Worm (Caenorhabditis elegans) whole organism, L4 larva: ENCODE measurements around the gene nhr-139.
A peak's percentile ranks its signal among the peaks of the same experiment; 100 is the strongest.

Experiments
- D1046.2 ChIP-seq: fragments of 200-800 bp; sonication (Bioruptor generic); IDR thresholded peaks from 2 replicates; pipeline ENCODE4 v1.3.6; 2022; ENCODE audit warnings: missing genetic modification characterization, missing compliant biosample characterization
- F37D6.2 ChIP-seq: sonication (generic microtip); optimal IDR thresholded peaks from 2 replicates; lab custom pipeline; 2016; ENCODE audit warnings: mild to moderate bottlenecking, missing genetic modification characterization, missing compliant biosample characterization
- R02D3.7 ChIP-seq: fragments of 150-350 bp; sonication (generic microtip); optimal IDR thresholded peaks from 3 replicates; lab custom pipeline; 2014; ENCODE audit warnings: missing biosample characterization, missing genetic modification characterization
- T20F7.1 ChIP-seq: fragments of 200-800 bp; sonication (Bioruptor generic); optimal IDR thresholded peaks from 2 replicates; lab custom pipeline; 2018; ENCODE audit warnings: mild to moderate bottlenecking, missing genetic modification characterization, missing compliant biosample characterization
- Y48G9A.11 ChIP-seq: fragments of 200-800 bp; sonication (Bioruptor generic); IDR thresholded peaks from 2 replicates; pipeline ENCODE4 v1.3.6; 2022; ENCODE audit warnings: missing genetic modification reagents, missing genetic modification characterization, missing compliant biosample characterization
- ZK337.2 ChIP-seq: fragments of 200-800 bp; sonication (Bioruptor generic); IDR thresholded peaks from 2 replicates; pipeline ENCODE4 v1.3.6; 2022; ENCODE audit warnings: missing genetic modification reagents, missing genetic modification characterization, missing compliant biosample characterization
- aha-1 ChIP-seq: fragments of 150-350 bp; peaks from one replicate; lab custom pipeline; 2014; ENCODE audit warnings: missing biosample characterization, missing genetic modification characterization
- ceh-20 ChIP-seq: fragments of 200-800 bp; sonication (Bioruptor generic); IDR thresholded peaks from 2 replicates; pipeline ENCODE4 v1.3.6; 2022; ENCODE audit warnings: missing genetic modification reagents, missing genetic modification characterization, missing compliant biosample characterization
- ceh-28 ChIP-seq: fragments of 150-350 bp; optimal IDR thresholded peaks from 2 replicates; lab custom pipeline; 2014; ENCODE audit warnings: missing biosample characterization, missing genetic modification reagents, missing genetic modification characterization
- ceh-32 ChIP-seq: sonication (generic microtip); optimal IDR thresholded peaks from 2 replicates; lab custom pipeline; 2016; ENCODE audit warnings: mild to moderate bottlenecking, missing genetic modification characterization, missing compliant biosample characterization; ENCODE audit not compliant: poor library complexity
- ceh-62 ChIP-seq: sonication (generic microtip); optimal IDR thresholded peaks from 2 replicates; lab custom pipeline; 2017; ENCODE audit warnings: missing biosample characterization, missing genetic modification characterization
- ceh-82 ChIP-seq: sonication (generic microtip); optimal IDR thresholded peaks from 2 replicates; lab custom pipeline; 2017; ENCODE audit warnings: missing biosample characterization, missing genetic modification characterization
- ces-1 ChIP-seq: fragments of 150-350 bp; sonication (generic microtip); optimal IDR thresholded peaks from 4 replicates; lab custom pipeline; 2014; ENCODE audit warnings: missing biosample characterization, missing genetic modification reagents, missing genetic modification characterization
- cey-2 ChIP-seq: sonication (generic microtip); optimal IDR thresholded peaks from 3 replicates; lab custom pipeline; 2017; ENCODE audit warnings: missing genetic modification characterization, mild to moderate bottlenecking, missing compliant biosample characterization, antibody characterized with exemption, borderline replicate concordance; ENCODE audit not compliant: insufficient read depth
- daf-12 ChIP-seq: fragments of 150-350 bp; optimal IDR thresholded peaks from 2 replicates; lab custom pipeline; 2014; ENCODE audit warnings: missing biosample characterization, missing genetic modification reagents, missing genetic modification characterization
- daf-16 ChIP-seq, 3 experiments: sonication (generic microtip); optimal IDR thresholded peaks; 2 replicates each; lab custom pipeline; 2016 to 2017; ENCODE audit warnings: missing genetic modification characterization in 3 of 3, missing genetic modification reagents in 3 of 3, mild to moderate bottlenecking in 2 of 3, missing compliant biosample characterization in 2 of 3, missing biosample characterization in 1 of 3, moderate library complexity in 1 of 3
- daf-19 ChIP-seq: fragments of 200-800 bp; sonication (Bioruptor generic); conservative IDR thresholded peaks from 2 replicates; pipeline ENCODE4 v1.3.6; 2022; ENCODE audit warnings: missing genetic modification characterization, missing compliant biosample characterization
- dmd-6 ChIP-seq: fragments of 200-800 bp; sonication (Bioruptor generic); IDR thresholded peaks from 2 replicates; pipeline ENCODE4 v1.3.6; 2022; ENCODE audit warnings: missing genetic modification reagents, missing genetic modification characterization, missing compliant biosample characterization
- dmd-9 ChIP-seq: fragments of 200-800 bp; sonication (Bioruptor generic); IDR thresholded peaks from 2 replicates; pipeline ENCODE4 v1.3.6; 2022; ENCODE audit warnings: missing genetic modification reagents, missing genetic modification characterization, missing compliant biosample characterization
- dpl-1 ChIP-seq: fragments of 150-350 bp; optimal IDR thresholded peaks from 2 replicates; lab custom pipeline; 2014; ENCODE audit warnings: missing biosample characterization, missing genetic modification reagents, missing genetic modification characterization
- dve-1 ChIP-seq: sonication (generic microtip); optimal IDR thresholded peaks from 2 replicates; lab custom pipeline; 2017; ENCODE audit warnings: antibody characterized with exemption, mild to moderate bottlenecking, missing genetic modification characterization, missing compliant biosample characterization; ENCODE audit not compliant: insufficient read depth
- egl-43 ChIP-seq: fragments of 200-800 bp; sonication (Bioruptor generic); IDR thresholded peaks from 2 replicates; pipeline ENCODE4 v1.3.6; 2022; ENCODE audit warnings: missing genetic modification reagents, missing genetic modification characterization, missing compliant biosample characterization
- hlh-11 ChIP-seq: fragments of 200-800 bp; sonication (Bioruptor generic); optimal IDR thresholded peaks from 2 replicates; lab custom pipeline; 2018; ENCODE audit warnings: mild to moderate bottlenecking, missing genetic modification characterization, missing compliant biosample characterization
- lim-7 ChIP-seq: fragments of 200-800 bp; sonication (Bioruptor generic); IDR thresholded peaks from 2 replicates; pipeline ENCODE4 v1.3.6; 2022; ENCODE audit warnings: missing genetic modification characterization, missing compliant biosample characterization
- lin-1 ChIP-seq: fragments of 200-800 bp; sonication (Bioruptor generic); IDR thresholded peaks from 2 replicates; pipeline ENCODE4 v1.3.6; 2022; ENCODE audit warnings: missing genetic modification reagents, missing genetic modification characterization, missing compliant biosample characterization
- lir-3 ChIP-seq: sonication (generic microtip); optimal IDR thresholded peaks from 2 replicates; lab custom pipeline; 2016; ENCODE audit warnings: mild to moderate bottlenecking, missing genetic modification characterization, missing compliant biosample characterization
- lsy-2 ChIP-seq, 2 experiments: fragments of 150-350 bp in 1 of 2; sonication (generic microtip) in 1 of 2; optimal IDR thresholded peaks; 2 replicates each; lab custom pipeline; 2014 to 2017; ENCODE audit warnings: missing biosample characterization in 2 of 2, missing genetic modification characterization in 2 of 2
- madf-5 ChIP-seq, 2 experiments: fragments of 200-800 bp; sonication (Bioruptor generic); IDR thresholded peaks; 2 replicates each; pipeline ENCODE4 v1.3.6; 2022; ENCODE audit warnings: missing compliant biosample characterization in 2 of 2, missing genetic modification characterization in 2 of 2
- mep-1 ChIP-seq: fragments of 150-350 bp; sonication (generic microtip); optimal IDR thresholded peaks from 3 replicates; lab custom pipeline; 2014; ENCODE audit warnings: missing biosample characterization, missing genetic modification characterization
- mes-2 ChIP-seq: sonication (generic microtip); optimal IDR thresholded peaks from 2 replicates; lab custom pipeline; 2016; ENCODE audit warnings: missing genotype, mild to moderate bottlenecking, missing genetic modification characterization, missing compliant biosample characterization; ENCODE audit not compliant: poor library complexity, severe bottlenecking
- mxl-3 ChIP-seq: fragments of 200-800 bp; sonication (Bioruptor generic); optimal IDR thresholded peaks from 2 replicates; lab custom pipeline; 2018; ENCODE audit warnings: mild to moderate bottlenecking, missing genetic modification characterization, missing compliant biosample characterization
- nhr-10 ChIP-seq: fragments of 150-350 bp; optimal IDR thresholded peaks from 2 replicates; lab custom pipeline; 2014; ENCODE audit warnings: missing biosample characterization, missing genetic modification characterization
- nhr-102 ChIP-seq: sonication (generic microtip); optimal IDR thresholded peaks from 2 replicates; lab custom pipeline; 2016; ENCODE audit warnings: mild to moderate bottlenecking, missing genetic modification characterization, moderate library complexity, missing compliant biosample characterization
- nhr-28 ChIP-seq: fragments of 150-350 bp; optimal IDR thresholded peaks from 2 replicates; lab custom pipeline; 2014; ENCODE audit warnings: missing biosample characterization, missing genetic modification characterization
- nhr-6 ChIP-seq: fragments of 150-350 bp; optimal IDR thresholded peaks from 2 replicates; lab custom pipeline; 2014; ENCODE audit warnings: missing biosample characterization, missing genetic modification characterization
- pha-4 ChIP-seq, 2 experiments: fragments of 150-350 bp in 1 of 2; fragments of 200-800 bp in 1 of 2; sonication (Bioruptor generic) in 1 of 2; IDR thresholded peaks in 1 of 2; optimal IDR thresholded peaks in 1 of 2; 2 replicates each; pipeline versions ENCODE4 v1.3.6 to Lab custom; 2014 to 2022; ENCODE audit warnings: missing genetic modification characterization in 2 of 2, missing genetic modification reagents in 2 of 2, missing biosample characterization in 1 of 2, missing compliant biosample characterization in 1 of 2
- php-3 ChIP-seq: fragments of 200-800 bp; sonication (Bioruptor generic); IDR thresholded peaks from 2 replicates; pipeline ENCODE4 v1.3.6; 2022; ENCODE audit warnings: missing genetic modification reagents, missing genetic modification characterization, missing compliant biosample characterization
- snpc-4 ChIP-seq: fragments of 150-350 bp; optimal IDR thresholded peaks from 2 replicates; lab custom pipeline; 2014; ENCODE audit warnings: missing biosample characterization, missing genetic modification characterization
- spr-1 ChIP-seq: sonication (generic microtip); optimal IDR thresholded peaks from 2 replicates; lab custom pipeline; 2016; ENCODE audit warnings: mild to moderate bottlenecking, missing genetic modification characterization, missing compliant biosample characterization
- spr-3 ChIP-seq: fragments of 200-800 bp; sonication (Bioruptor generic); optimal IDR thresholded peaks from 2 replicates; lab custom pipeline; 2018; ENCODE audit warnings: mild to moderate bottlenecking, missing genetic modification characterization, missing compliant biosample characterization
- tra-1 ChIP-seq: fragments of 200-800 bp; sonication (Bioruptor generic); IDR thresholded peaks from 2 replicates; pipeline ENCODE4 v1.3.6; 2022; ENCODE audit warnings: missing genetic modification reagents, missing genetic modification characterization, missing compliant biosample characterization
- unc-62 ChIP-seq, 3 experiments: fragments of 150-350 bp in 1 of 3; sonication (generic microtip); optimal IDR thresholded peaks in 2 of 3; peaks in 1 of 3; 1 replicate in 1 of 3; 2 replicates in 2 of 3; lab custom pipeline; 2014 to 2017; ENCODE audit warnings: missing biosample characterization in 3 of 3, missing genetic modification characterization in 3 of 3, missing genetic modification reagents in 3 of 3, missing genotype in 1 of 3
- vab-7 ChIP-seq: fragments of 200-800 bp; sonication (Bioruptor generic); IDR thresholded peaks from 2 replicates; pipeline ENCODE4 v1.3.6; 2022; ENCODE audit warnings: missing genetic modification reagents, missing genetic modification characterization, missing compliant biosample characterization
- zag-1 ChIP-seq: fragments of 150-350 bp; optimal IDR thresholded peaks from 2 replicates; lab custom pipeline; 2014; ENCODE audit warnings: missing biosample characterization, missing genetic modification characterization
- zfp-2 ChIP-seq: sonication (generic microtip); optimal IDR thresholded peaks from 2 replicates; lab custom pipeline; 2016; ENCODE audit warnings: mild to moderate bottlenecking, missing genetic modification characterization, missing compliant biosample characterization
- ztf-11 ChIP-seq: fragments of 150-350 bp; optimal IDR thresholded peaks from 2 replicates; lab custom pipeline; 2014; ENCODE audit warnings: missing biosample characterization, missing genetic modification characterization

The nhr-139 gene

ce11 chrV:6997041-6997552 is 9.5 kb upstream of the nhr-139 start, which contains the start of gene nhr-107:
Gene nhr-107, minus strand, starts transcription at chrV:6997091.
- peak; percentile 24 for TF ChIP-seq dve-1 (tag; lab: Kevin White, UChicago)
- TF ChIP-seq dmd-9 (GFP tag; lab: Robert Waterston, UW), result no peak
- no peak for TF ChIP-seq ceh-20 (GFP tag; lab: Robert Waterston, UW)
- TF ChIP-seq ztf-11 (tag; lab: Kevin White, UChicago), result no peak
- peak in 1 of 2 experiments; percentile 19 for TF ChIP-seq lsy-2 (tag; optimal IDR thresholded peaks at IDR 0.05; lab: Kevin White, UChicago)
- TF ChIP-seq daf-16 (GFP tag; optimal IDR thresholded peaks at IDR 0.05; lab: Kevin White, UChicago), result no peak
- TF ChIP-seq daf-16 (tag; optimal IDR thresholded peaks at IDR 0.05; lab: Kevin White, UChicago), result peak; percentile 78
- TF ChIP-seq php-3 (GFP tag; lab: Robert Waterston, UW), result peak; percentile 18; the same call in 1 of the 2 replicates
- peak; percentile 96 for TF ChIP-seq nhr-28 (tag; lab: Kevin White, UChicago)
- TF ChIP-seq Y48G9A.11 (GFP tag; lab: Robert Waterston, UW), result no peak
- TF ChIP-seq dmd-6 (GFP tag; lab: Robert Waterston, UW), result peak; percentile 13
- TF ChIP-seq, all 104 proteins: peak for 6

ce11 chrV:6993999-6994398 is 6.4 kb upstream of the nhr-139 start:
- TF ChIP-seq spr-1 (tag; lab: Kevin White, UChicago) (no peak), Y48G9A.11 (GFP tag; lab: Robert Waterston, UW) (no peak), zfp-2 (tag; lab: Kevin White, UChicago) (no peak), lin-1 (GFP tag; lab: Robert Waterston, UW) (no peak), ceh-28 (tag; lab: Kevin White, UChicago) (no peak), unc-62 (GFP tag; optimal IDR thresholded peaks at IDR 0.05 in 1 of 2; lab: Kevin White, UChicago) (no peak), unc-62 (tag; optimal IDR thresholded peaks at IDR 0.05; lab: Kevin White, UChicago) (no peak), lim-7 (GFP tag; lab: Robert Waterston, UW) (no peak), ceh-82 (tag; lab: Kevin White, UChicago) (no peak), vab-7 (no peak), ceh-32 (tag; lab: Kevin White, UChicago) (no peak), ceh-62 (tag; lab: Kevin White, UChicago) (no peak), tra-1 (GFP tag; lab: Robert Waterston, UW) (no peak), daf-12 (no peak), ztf-11 (tag; lab: Kevin White, UChicago) (no peak), ceh-20 (GFP tag; lab: Robert Waterston, UW) (no peak), pha-4 (GFP tag; IDR thresholded peaks at IDR 0.05; lab: Robert Waterston, UW) (no peak), pha-4 (tag; optimal IDR thresholded peaks at IDR 0.05; lab: Kevin White, UChicago) (no peak), ZK337.2 (GFP tag; lab: Robert Waterston, UW) (no peak), daf-19 (GFP tag; lab: Robert Waterston, UW) (no peak), egl-43 (no peak), mxl-3 (GFP tag; lab: Kevin White, UChicago) (peak; percentile 4), snpc-4 (tag; lab: Kevin White, UChicago) (no peak), cey-2 (tag; lab: Kevin White, UChicago) (peak; percentile 79), F37D6.2 (tag; lab: Kevin White, UChicago) (no peak), mes-2 (peak; percentile 18), zag-1 (no peak), dpl-1 (GFP tag; lab: Kevin White, UChicago) (peak; percentile 17), nhr-102 (tag; lab: Kevin White, UChicago) (no peak), nhr-10 (peak; percentile 80), T20F7.1 (GFP tag; lab: Kevin White, UChicago) (peak; percentile 1), hlh-11 (peak; percentile 58), spr-3 (no peak), lsy-2 (tag; optimal IDR thresholded peaks at IDR 0.05; lab: Kevin White, UChicago) (peak in 1 of 2 experiments; percentile 27), ces-1 (GFP tag; lab: Kevin White, UChicago) (no peak), madf-5 (GFP tag; IDR thresholded peaks at IDR 0.05; lab: Robert Waterston, UW) (no peak), D1046.2 (no peak), nhr-6 (peak; percentile 41), R02D3.7 (no peak), aha-1 (tag; lab: Kevin White, UChicago) (no peak), mep-1 (tag; lab: Kevin White, UChicago) (peak; percentile 14), lir-3 (no peak)
